Fruit fly (Drosophila melanogaster): ENCODE data around the gene CG1428.

The CG1428 gene

dm6 chr2L:21890205-21890604 is 15.9 kb upstream of the CG1428 start:
- TF ChIP-seq Clk (GFP tag; optimal IDR thresholded peaks at IDR 0.05) (no peak), pad (GFP tag; optimal IDR thresholded peaks at IDR 0.05) (no peak), cic (GFP tag; optimal IDR thresholded peaks at IDR 0.05) (no peak), Mnt (GFP tag; optimal IDR thresholded peaks at IDR 0.05) (no peak), kay (GFP tag; ENCODE audit: borderline replicate concordance) (no peak), CG7101 (tag; optimal IDR thresholded peaks at IDR 0.05) (no peak), CG33017 (tag; optimal IDR thresholded peaks at IDR 0.05) (no peak), cnc (optimal IDR thresholded peaks at IDR 0.05) (no peak), tj (GFP tag; optimal IDR thresholded peaks at IDR 0.05) (no peak), CG14711 (tag; optimal IDR thresholded peaks at IDR 0.05) (no peak), CG1620 (GFP tag; optimal IDR thresholded peaks at IDR 0.05) (no peak), CG11617 (GFP tag; optimal IDR thresholded peaks at IDR 0.05) (no peak), CG5204 (GFP tag; optimal IDR thresholded peaks at IDR 0.05) (no peak), ovo (GFP tag; optimal IDR thresholded peaks at IDR 0.05) (no peak), bab1 (GFP tag; optimal IDR thresholded peaks at IDR 0.05) (no peak), Hr96 (GFP tag; optimal IDR thresholded peaks at IDR 0.05) (no peak), CG7045 (GFP tag; optimal IDR thresholded peaks at IDR 0.05) (no peak), CG12768 (GFP tag; optimal IDR thresholded peaks at IDR 0.05) (no peak), Crg-1 (GFP tag; optimal IDR thresholded peaks at IDR 0.05) (no peak), toe (GFP tag; optimal IDR thresholded peaks at IDR 0.05) (no peak)

dm6 chr2L:21896046-21896445 is 10.0 kb upstream of the CG1428 start:
- TF ChIP-seq CG11617 (GFP tag; optimal IDR thresholded peaks at IDR 0.05), result no peak
- no peak for TF ChIP-seq Crg-1 (GFP tag; optimal IDR thresholded peaks at IDR 0.05)
- no peak for TF ChIP-seq Hr96 (GFP tag; optimal IDR thresholded peaks at IDR 0.05)
- no peak for TF ChIP-seq CG33017 (tag; optimal IDR thresholded peaks at IDR 0.05)
- no peak for TF ChIP-seq pad (GFP tag; optimal IDR thresholded peaks at IDR 0.05)
- no peak for TF ChIP-seq CG1620 (GFP tag; optimal IDR thresholded peaks at IDR 0.05)
- TF ChIP-seq CG7101 (tag; optimal IDR thresholded peaks at IDR 0.05), result no peak
- TF ChIP-seq CG12768 (GFP tag; optimal IDR thresholded peaks at IDR 0.05), result no peak
- TF ChIP-seq Clk (GFP tag; optimal IDR thresholded peaks at IDR 0.05), result no peak
- TF ChIP-seq cic (GFP tag; optimal IDR thresholded peaks at IDR 0.05), result no peak
- TF ChIP-seq Mnt (GFP tag; optimal IDR thresholded peaks at IDR 0.05), result no peak
- no peak for TF ChIP-seq cnc (optimal IDR thresholded peaks at IDR 0.05)
- TF ChIP-seq CG7045 (GFP tag; optimal IDR thresholded peaks at IDR 0.05), result no peak

- TF ChIP-seq CG12768 (GFP tag; optimal IDR thresholded peaks at IDR 0.05) (no peak), Crg-1 (GFP tag; optimal IDR thresholded peaks at IDR 0.05) (no peak), bab1 (GFP tag; optimal IDR thresholded peaks at IDR 0.05) (no peak)
These were observed 7.9 kb upstream of the CG1428 start, which contains the start of gene CG11629 for dm6 chr2L:21898189-21898588. Gene CG11629, minus strand, starts transcription at chr2L:21898289.

- peak; percentile 35 for TF ChIP-seq ovo (GFP tag; optimal IDR thresholded peaks at IDR 0.05)
- TF ChIP-seq Hr96 (GFP tag; optimal IDR thresholded peaks at IDR 0.05), result peak; percentile 7
- TF ChIP-seq bab1 (GFP tag; optimal IDR thresholded peaks at IDR 0.05), result no peak
- peak; percentile 100 for TF ChIP-seq pad (GFP tag; optimal IDR thresholded peaks at IDR 0.05)
These were observed 6.9 kb upstream of the CG1428 start for dm6 chr2L:21899001-21899715.

- TF ChIP-seq pad (GFP tag; optimal IDR thresholded peaks at IDR 0.05) (no peak), CG33017 (tag; optimal IDR thresholded peaks at IDR 0.05) (no peak)
These were observed 3.4 kb upstream of the CG1428 start, which contains the start of gene CG1421 for dm6 chr2L:21902693-21903092. Gene CG1421, plus strand, starts transcription at chr2L:21902993.

- TF ChIP-seq pad (GFP tag; optimal IDR thresholded peaks at IDR 0.05) (no peak), Crg-1 (GFP tag; optimal IDR thresholded peaks at IDR 0.05) (no peak), cic (GFP tag; optimal IDR thresholded peaks at IDR 0.05) (no peak), CG12768 (GFP tag; optimal IDR thresholded peaks at IDR 0.05) (no peak), CG7045 (GFP tag; optimal IDR thresholded peaks at IDR 0.05) (no peak), kay (GFP tag; ENCODE audit: borderline replicate concordance) (no peak), CG33017 (tag; optimal IDR thresholded peaks at IDR 0.05) (no peak), CG7101 (tag; optimal IDR thresholded peaks at IDR 0.05) (no peak), Clk (GFP tag; optimal IDR thresholded peaks at IDR 0.05) (no peak)
These were observed 1.9 kb upstream of the CG1428 start for dm6 chr2L:21904183-21904582.

dm6 chr2L:21905139-21905538 is 950 bp upstream of the CG1428 start:
- no peak for TF ChIP-seq CG5204 (GFP tag; optimal IDR thresholded peaks at IDR 0.05)
- TF ChIP-seq cnc (optimal IDR thresholded peaks at IDR 0.05), result no peak
- no peak for TF ChIP-seq CG1620 (GFP tag; optimal IDR thresholded peaks at IDR 0.05)
- TF ChIP-seq tj (GFP tag; optimal IDR thresholded peaks at IDR 0.05), result no peak
- no peak for TF ChIP-seq CG7101 (tag; optimal IDR thresholded peaks at IDR 0.05)
- no peak for TF ChIP-seq Crg-1 (GFP tag; optimal IDR thresholded peaks at IDR 0.05)
- TF ChIP-seq Mnt (GFP tag; optimal IDR thresholded peaks at IDR 0.05), result no peak
- TF ChIP-seq CG11617 (GFP tag; optimal IDR thresholded peaks at IDR 0.05), result no peak
- TF ChIP-seq CG33017 (tag; optimal IDR thresholded peaks at IDR 0.05), result no peak
- no peak for TF ChIP-seq pad (GFP tag; optimal IDR thresholded peaks at IDR 0.05)
- no peak for TF ChIP-seq ovo (GFP tag; optimal IDR thresholded peaks at IDR 0.05)
- TF ChIP-seq CG7045 (GFP tag; optimal IDR thresholded peaks at IDR 0.05), result no peak
- no peak for TF ChIP-seq kay (GFP tag; ENCODE audit: borderline replicate concordance)
- no peak for TF ChIP-seq Hr96 (GFP tag; optimal IDR thresholded peaks at IDR 0.05)
- TF ChIP-seq toe (GFP tag; optimal IDR thresholded peaks at IDR 0.05), result no peak
